Worm (Caenorhabditis elegans): Measurements from ENCODE around the gene H13N06.7.

Gene H13N06.7

ce11 chrX:15535190-15535636 is 32.3 kb downstream of the H13N06.7 start (continued):
- TF ChIP-seq T26A5.8 (tag; optimal IDR thresholded peaks at IDR 0.05) = no peak
- 0 out of 2 replicates have a peak, but pooled peaks have one; percentile 46 for TF ChIP-seq pbrm-1 (GFP tag; IDR thresholded peaks at IDR 0.05)
- TF ChIP-seq B0035.1 (tag; optimal IDR thresholded peaks at IDR 0.05) = no peak
- TF ChIP-seq unc-130 (GFP tag; optimal IDR thresholded peaks at IDR 0.05) = no peak
- TF ChIP-seq aptf-2 (GFP tag; conservative IDR thresholded peaks at IDR 0.05) = no peak
- TF ChIP-seq Y67H2A.10 (GFP tag; conservative IDR thresholded peaks at IDR 0.05) = no peak
- TF ChIP-seq die-1 (tag; optimal IDR thresholded peaks at IDR 0.05) = no peak
- TF ChIP-seq nfyb-1 (GFP tag; IDR thresholded peaks at IDR 0.05) = peak; percentile 58; the same call in 1 of the 2 replicates
- TF ChIP-seq lag-1 (GFP tag; IDR thresholded peaks at IDR 0.05) = no peak
- TF ChIP-seq dpl-1 (GFP tag; optimal IDR thresholded peaks at IDR 0.05) = no peak
- no peak for TF ChIP-seq hlh-12 (tag; optimal IDR thresholded peaks at IDR 0.05)
- no peak for TF ChIP-seq ztf-18 (tag; optimal IDR thresholded peaks at IDR 0.05)
- no peak for TF ChIP-seq ztf-6 (GFP tag; IDR thresholded peaks at IDR 0.05)
- TF ChIP-seq chd-7 (tag; optimal IDR thresholded peaks at IDR 0.05) = peak; percentile 29
- no peak for TF ChIP-seq T07F8.4 (tag; optimal IDR thresholded peaks at IDR 0.05)
- no peak for TF ChIP-seq attf-6 (GFP tag; IDR thresholded peaks at IDR 0.05)
- no peak for TF ChIP-seq sdz-38 (tag; optimal IDR thresholded peaks at IDR 0.05)
- TF ChIP-seq xnd-1 (tag; optimal IDR thresholded peaks at IDR 0.05) = no peak
- TF ChIP-seq hmg-1.2 (GFP tag; IDR thresholded peaks at IDR 0.05) = peak; percentile 34
- no peak for TF ChIP-seq ama-1 (optimal IDR thresholded peaks at IDR 0.05)
- TF ChIP-seq ama-1 (GFP tag; optimal IDR thresholded peaks at IDR 0.05) = no peak
- no peak; the same call in 1 of the 2 replicates for TF ChIP-seq F33H1.4 (GFP tag; IDR thresholded peaks at IDR 0.05)
- TF ChIP-seq Y53G8AR.9 (GFP tag; conservative IDR thresholded peaks at IDR 0.05) = no peak
- no peak for TF ChIP-seq B0261.1 (tag; optimal IDR thresholded peaks at IDR 0.05)
- TF ChIP-seq lin-35 (GFP tag; optimal IDR thresholded peaks at IDR 0.05) = peak in 1 of 3 experiments; percentile 36
- TF ChIP-seq snpc-3.4 (tag; optimal IDR thresholded peaks at IDR 0.05) = no peak
- TF ChIP-seq atf-7 (tag; optimal IDR thresholded peaks at IDR 0.05) = peak; percentile 96
- no peak for TF ChIP-seq F10E7.11 (tag; optimal IDR thresholded peaks at IDR 0.05)
- TF ChIP-seq mxl-1 (tag; optimal IDR thresholded peaks at IDR 0.05) = no peak
- no peak for TF ChIP-seq B0019.2 (GFP tag; conservative IDR thresholded peaks at IDR 0.05)
- TF ChIP-seq ztf-3 (GFP tag; optimal IDR thresholded peaks at IDR 0.05) = no peak
- TF ChIP-seq lsy-27 (tag; optimal IDR thresholded peaks at IDR 0.05; ENCODE audit: borderline replicate concordance, insufficient read depth) = no peak
- TF ChIP-seq hlh-26 (GFP tag; conservative IDR thresholded peaks at IDR 0.05) = no peak
- peak; percentile 64 for TF ChIP-seq lin-40 (tag; optimal IDR thresholded peaks at IDR 0.05)
- TF ChIP-seq egl-44 (GFP tag; IDR thresholded peaks at IDR 0.05) = no peak
- TF ChIP-seq mcd-1 (GFP tag; IDR thresholded peaks at IDR 0.05) = peak; percentile 42
- peak; percentile 71 for TF ChIP-seq ceh-27 (GFP tag; optimal IDR thresholded peaks at IDR 0.05)
- no peak for TF ChIP-seq Y79H2A.3 (GFP tag; conservative IDR thresholded peaks at IDR 0.05)
- TF ChIP-seq somi-1 (GFP tag; optimal IDR thresholded peaks at IDR 0.05) = peak; percentile 48
- no peak for TF ChIP-seq bed-1 (GFP tag; IDR thresholded peaks at IDR 0.05)
- no peak for TF ChIP-seq F37B4.10 (GFP tag; IDR thresholded peaks at IDR 0.05)
- TF ChIP-seq madf-6 (GFP tag; IDR thresholded peaks at IDR 0.05) = no peak
- TF ChIP-seq F23B12.7 (tag; optimal IDR thresholded peaks at IDR 0.05; ENCODE audit: insufficient read depth) = no peak
- TF ChIP-seq mel-28 (tag; optimal IDR thresholded peaks at IDR 0.05; ENCODE audit: borderline replicate concordance) = no peak
- no peak for TF ChIP-seq ceh-79 (tag; optimal IDR thresholded peaks at IDR 0.05)
- no peak for TF ChIP-seq nhr-179 (tag; optimal IDR thresholded peaks at IDR 0.05)
- no peak for TF ChIP-seq nfya-1 (tag; optimal IDR thresholded peaks at IDR 0.05; ENCODE audit: borderline replicate concordance, insufficient read depth)
- no peak for TF ChIP-seq F57C9.4 (tag; optimal IDR thresholded peaks at IDR 0.05)
- no peak for TF ChIP-seq ceh-58 (GFP tag; IDR thresholded peaks at IDR 0.05)
- no peak for TF ChIP-seq rcor-1 (GFP tag; IDR thresholded peaks at IDR 0.05)
